Fruit fly (Drosophila melanogaster) whole organism, embryonic: ENCODE data around the gene CG13239.

Experiments used
- CG10274 ChIP-seq: fragments of 200-800 bp; sonication (Bioruptor generic); optimal IDR thresholded peaks from 3 replicates; lab custom pipeline; 2017; ENCODE audit warnings: missing biosample characterization, mild to moderate bottlenecking, missing genetic modification characterization
- CG11247 ChIP-seq: fragments of 200-800 bp; sonication (Bioruptor generic); IDR thresholded peaks from 2 replicates; pipeline ENCODE4 v1.3.6; 2022; ENCODE audit warnings: missing biosample characterization, missing genetic modification characterization
- CG14860 ChIP-seq: fragments of 200-800 bp; sonication (Bioruptor generic); IDR thresholded peaks from 3 replicates; pipeline ENCODE4 v1.3.6; 2022; ENCODE audit warnings: missing biosample characterization, missing genetic modification characterization; ENCODE audit not compliant: partially characterized antibody
- CG15696 ChIP-seq: fragments of 200-800 bp; sonication (Bioruptor generic); optimal IDR thresholded peaks from 2 replicates; lab custom pipeline; 2019; ENCODE audit warnings: missing biosample characterization, mild to moderate bottlenecking, missing genetic modification characterization, moderate library complexity
- CG3726 ChIP-seq: fragments of 200-800 bp; sonication (Bioruptor generic); IDR thresholded peaks from 3 replicates; pipeline ENCODE4, ENCODE4 v1.3.6; 2022; ENCODE audit warnings: missing biosample characterization, missing genetic modification characterization
- CG6683 ChIP-seq: fragments of 200-800 bp; sonication (Bioruptor generic); optimal IDR thresholded peaks from 2 replicates; lab custom pipeline; 2017; ENCODE audit warnings: missing biosample characterization, mild to moderate bottlenecking, missing genetic modification characterization, missing genetic modification reagents
- CG9609 ChIP-seq: fragments of 200-800 bp; sonication (Bioruptor generic); optimal IDR thresholded peaks from 3 replicates; lab custom pipeline; 2016; ENCODE audit warnings: missing biosample characterization, missing genetic modification characterization
- D ChIP-seq, 2 experiments: fragments of 200-800 bp in 1 of 2; fragments of >200 bp in 1 of 2; sonication (Bioruptor generic) in 1 of 2; optimal IDR thresholded peaks; 2 replicates in 1 of 2; 3 replicates in 1 of 2; lab custom pipeline; 2017; ENCODE audit warnings: mild to moderate bottlenecking in 1 of 2, missing biosample characterization in 1 of 2, missing genetic modification characterization in 1 of 2, missing genetic modification reagents in 1 of 2
- Dbx ChIP-seq: fragments of 200-800 bp; sonication (Bioruptor generic); IDR thresholded peaks from 3 replicates; pipeline ENCODE4 v1.3.6; 2022; ENCODE audit warnings: missing biosample characterization, missing genetic modification characterization
- Drgx ChIP-seq: fragments of 200-800 bp; sonication (Bioruptor generic); IDR thresholded peaks from 2 replicates; pipeline ENCODE4 v1.3.6; 2022; ENCODE audit warnings: missing biosample characterization, missing genetic modification characterization
- Fer2 ChIP-seq: fragments of 200-800 bp; sonication (Bioruptor generic); optimal IDR thresholded peaks from 2 replicates; lab custom pipeline; 2018; ENCODE audit warnings: missing biosample characterization, mild to moderate bottlenecking, missing genetic modification characterization, moderate library complexity
- Taf1 ChIP-seq: fragments of 200-800 bp; sonication (Bioruptor generic); IDR thresholded peaks from 2 replicates; pipeline ENCODE4 v1.3.6; 2022; ENCODE audit warnings: missing biosample characterization, missing genetic modification characterization
- pan ChIP-seq, 4 experiments: fragments of >200 bp in 3 of 4; fragments of 200-800 bp in 1 of 4; sonication (Bioruptor generic) in 1 of 4; optimal IDR thresholded peaks in 3 of 4; IDR thresholded peaks in 1 of 4; 2 replicates each; pipeline versions ENCODE4 v1.3.6 to Lab custom; 2017 to 2022; ENCODE audit warnings: missing biosample characterization in 2 of 4, missing genetic modification characterization in 2 of 4, mixed read lengths in 1 of 4
- sug ChIP-seq: fragments of 200-800 bp; optimal IDR thresholded peaks from 2 replicates; lab custom pipeline; 2019; ENCODE audit warnings: missing biosample characterization, mild to moderate bottlenecking, missing genetic modification characterization, moderate library complexity

- peak; percentile 89 for TF ChIP-seq sug (tag; lab: Kevin White, UChicago)
- TF ChIP-seq Fer2: peak; percentile 67
- TF ChIP-seq CG10274: peak; percentile 53
- no peak for TF ChIP-seq pan (optimal IDR thresholded peaks at IDR 0.05; lab: Kevin White, UChicago)
- peak in 1 of 2 experiments; percentile 81 for TF ChIP-seq pan (GFP tag; optimal IDR thresholded peaks at IDR 0.05 in 1 of 2, IDR thresholded peaks at IDR 0.05 in 1 of 2)
- TF ChIP-seq D (optimal IDR thresholded peaks at IDR 0.05; lab: Kevin White, UChicago): no peak
- no peak for TF ChIP-seq D (GFP tag; optimal IDR thresholded peaks at IDR 0.05; lab: Kevin White, UChicago)
- peak; percentile 65; the same call in 1 of the 3 replicates for TF ChIP-seq CG3726 (GFP tag; lab: Robert Waterston, UW)
- TF ChIP-seq Dbx (GFP tag; lab: Robert Waterston, UW): peak; percentile 93
- 0 out of 3 replicates have a peak, but pooled peaks have one; percentile 44 for TF ChIP-seq CG14860 (GFP tag; lab: Robert Waterston, UW)
- peak; percentile 41; the same call in 1 of the 2 replicates for TF ChIP-seq Drgx (GFP tag; lab: Robert Waterston, UW)
- peak; percentile 95 for TF ChIP-seq CG11247
- no peak for TF ChIP-seq Taf1 (GFP tag; lab: Robert Waterston, UW)
- TF ChIP-seq CG9609 (GFP tag; lab: Kevin White, UChicago): peak; percentile 92
- TF ChIP-seq CG15696 (tag; lab: Kevin White, UChicago): peak; percentile 46
- TF ChIP-seq CG6683 (GFP tag; lab: Kevin White, UChicago): no peak
Measured at dm6 chr3L:22863367-22864078, 2.9 kb downstream of the CG13239 start, which contains the start of gene CG33169.
